Fruit fly (Drosophila melanogaster) whole organism, wandering third instar larva: ENCODE data around the gene CG8292.

ENCODE experiments used
- Abd-B ChIP-seq: fragments of >200 bp; optimal IDR thresholded peaks from 2 replicates; lab custom pipeline; 2017; ENCODE audit warnings: missing biosample characterization, missing genetic modification characterization
- Jra ChIP-seq: sonication (Bioruptor generic); optimal IDR thresholded peaks from 2 replicates; lab custom pipeline; 2016; ENCODE audit warnings: missing biosample characterization, missing genetic modification characterization
- Myc ChIP-seq: fragments of >200 bp; optimal IDR thresholded peaks from 2 replicates; lab custom pipeline; 2017
- Rel ChIP-seq, 2 experiments: fragments of 200-800 bp; sonication (Bioruptor generic) in 1 of 2; optimal IDR thresholded peaks; 2 replicates in 1 of 2; 3 replicates in 1 of 2; lab custom pipeline; 2016 to 2019; ENCODE audit warnings: mild to moderate bottlenecking in 2 of 2, missing biosample characterization in 2 of 2, missing genetic modification characterization in 2 of 2, moderate library complexity in 1 of 2
- dl ChIP-seq, 2 experiments: fragments of 175-275, 200-275 bp in 1 of 2; fragments of 200-275 bp in 1 of 2; sonication (Bioruptor generic); optimal IDR thresholded peaks; lab custom pipeline; 2018; ENCODE audit warnings: mild to moderate bottlenecking in 2 of 2, missing biosample characterization in 2 of 2, missing genetic modification characterization in 2 of 2, moderate library complexity in 2 of 2; ENCODE audit not compliant: partially characterized antibody in 2 of 2, insufficient read depth in 1 of 2
- h ChIP-seq: fragments of 200-800 bp; sonication (Bioruptor generic); optimal IDR thresholded peaks from 3 replicates; lab custom pipeline; 2016; ENCODE audit warnings: missing biosample characterization, mild to moderate bottlenecking, missing genetic modification characterization
- jim ChIP-seq: fragments of 175-275, 200-325 bp; sonication (Bioruptor generic); optimal IDR thresholded peaks from 2 replicates; lab custom pipeline; 2016; ENCODE audit warnings: missing biosample characterization, mild to moderate bottlenecking, missing genetic modification characterization
- psq ChIP-seq: fragments of 200-800 bp; sonication (Bioruptor generic); optimal IDR thresholded peaks from 3 replicates; lab custom pipeline; 2017; ENCODE audit warnings: missing biosample characterization, mild to moderate bottlenecking, missing genetic modification characterization, moderate library complexity

dm6 chr2L:8266145-8266544 is 48.3 kb upstream of the CG8292 start:
- no peak for TF ChIP-seq Rel (GFP tag; optimal IDR thresholded peaks at IDR 0.05; lab: Kevin White, UChicago)
- TF ChIP-seq Rel (tag; optimal IDR thresholded peaks at IDR 0.05; lab: Kevin White, UChicago) = no peak
- no peak for TF ChIP-seq dl (GFP tag; optimal IDR thresholded peaks at IDR 0.05; lab: Kevin White, UChicago; ENCODE audit: insufficient read depth in 1 of 2, partially characterized antibody in 2 of 2)
- peak; percentile 7 for TF ChIP-seq psq
- TF ChIP-seq Myc = no peak
- TF ChIP-seq h (GFP tag; lab: Kevin White, UChicago) = peak; percentile 33
- no peak for TF ChIP-seq Abd-B (GFP tag; lab: Kevin White, UChicago)
- TF ChIP-seq Jra (GFP tag; lab: Kevin White, UChicago) = no peak
- TF ChIP-seq jim (GFP tag; lab: Kevin White, UChicago) = no peak
